Worm (Caenorhabditis elegans) whole organism, midembryonic: ENCODE measurements around the gene let-413.

Experiments used
- cog-1 ChIP-seq: sonication (generic microtip); optimal IDR thresholded peaks from 2 replicates; lab custom pipeline; 2016; ENCODE audit warnings: missing genetic modification characterization, missing compliant biosample characterization
- ztf-23 ChIP-seq: fragments of 200-800 bp; sonication (Bioruptor generic); IDR thresholded peaks from 2 replicates; pipeline ENCODE4 v1.3.6; 2022; ENCODE audit warnings: missing genetic modification reagents, missing genetic modification characterization, missing compliant biosample characterization
- ztf-29 ChIP-seq: fragments of 200-800 bp; sonication (Bioruptor generic); IDR thresholded peaks from 2 replicates; pipeline ENCODE4 v1.3.6; 2022; ENCODE audit warnings: missing genetic modification reagents, missing genetic modification characterization, missing compliant biosample characterization

- TF ChIP-seq ztf-29 (GFP tag; lab: Robert Waterston, UW), result no peak
- no peak for TF ChIP-seq cog-1 (tag; lab: Kevin White, UChicago)
- TF ChIP-seq ztf-23 (GFP tag; lab: Robert Waterston, UW), result no peak
These were observed 39.4 kb upstream of the let-413 start, which contains the start of gene sptl-2 for ce11 chrV:8016928-8017327.
